Fruit fly (Drosophila melanogaster): ENCODE data around the gene Ilp8.

Gene Ilp8

DNA sequence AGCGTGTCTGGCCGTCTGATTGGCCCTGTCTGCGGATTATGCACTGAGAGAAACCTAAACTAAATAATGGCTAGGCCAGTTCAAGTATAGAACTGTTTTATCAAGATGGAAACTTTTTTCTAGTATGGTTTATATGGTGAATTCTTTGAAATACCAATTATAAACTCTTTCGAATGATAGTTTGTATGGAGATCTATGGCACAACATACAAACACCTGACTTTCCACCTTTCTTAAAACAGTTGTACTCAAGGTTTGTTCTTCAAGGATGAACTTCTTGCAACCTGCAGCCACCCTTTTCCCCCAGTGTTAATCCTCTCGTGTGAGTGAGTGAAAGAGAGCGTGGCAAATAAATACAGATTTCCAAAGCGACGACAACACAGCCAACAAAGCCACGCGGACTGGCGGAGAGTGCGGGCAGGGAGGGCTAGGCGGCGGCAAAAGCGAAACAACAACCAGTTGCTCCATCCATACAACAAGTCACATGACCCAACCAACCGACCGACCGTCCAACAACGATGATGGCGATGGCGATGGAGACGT, 27.6 kb downstream of the Ilp8 start (continued):
- TF ChIP-seq sim (GFP tag; IDR thresholded peaks at IDR 0.05), result peak; percentile 50; the same call in 1 of the 2 replicates
- peak; percentile 78 for TF ChIP-seq tap (tag; optimal IDR thresholded peaks at IDR 0.05)
- peak; percentile 91 for TF ChIP-seq CG8924 (tag; optimal IDR thresholded peaks at IDR 0.05)
- TF ChIP-seq Hand (GFP tag; optimal IDR thresholded peaks at IDR 0.05), result peak; percentile 76
- peak; percentile 75 for TF ChIP-seq CG31224 (GFP tag; IDR thresholded peaks at IDR 0.05)
- TF ChIP-seq E2f1 (GFP tag; IDR thresholded peaks at IDR 0.05), result peak; percentile 80
- peak in 1 of 2 experiments; percentile 82 for TF ChIP-seq Eip74EF (GFP tag; optimal IDR thresholded peaks at IDR 0.05)
- TF ChIP-seq CG8388 (GFP tag; optimal IDR thresholded peaks at IDR 0.05), result peak; percentile 83
- TF ChIP-seq nau (GFP tag; optimal IDR thresholded peaks at IDR 0.05), result peak; percentile 69
- TF ChIP-seq CG15601 (tag; optimal IDR thresholded peaks at IDR 0.05), result peak; percentile 54
- TF ChIP-seq BEAF-32 (GFP tag; optimal IDR thresholded peaks at IDR 0.05), result no peak
- peak; percentile 89 for TF ChIP-seq HLH54F (GFP tag; optimal IDR thresholded peaks at IDR 0.05)
- peak; percentile 89 for TF ChIP-seq CG14014 (GFP tag; IDR thresholded peaks at IDR 0.05)
- peak; percentile 94 for TF ChIP-seq gem (tag; optimal IDR thresholded peaks at IDR 0.05)
- peak; percentile 33; the same call in 1 of the 2 replicates for TF ChIP-seq Poxn (GFP tag; IDR thresholded peaks at IDR 0.05)
- peak; percentile 49 for TF ChIP-seq grn (GFP tag; optimal IDR thresholded peaks at IDR 0.05)
- peak; percentile 88 for TF ChIP-seq lilli (GFP tag; optimal IDR thresholded peaks at IDR 0.05)
- peak; percentile 70; the same call in 2 of the 3 replicates for TF ChIP-seq ken (GFP tag; IDR thresholded peaks at IDR 0.05)
- TF ChIP-seq pzg (GFP tag; optimal IDR thresholded peaks at IDR 0.05), result no peak
- TF ChIP-seq lbe (GFP tag; optimal IDR thresholded peaks at IDR 0.05), result no peak
- TF ChIP-seq phol (tag; optimal IDR thresholded peaks at IDR 0.05), result peak; percentile 85
- TF ChIP-seq CG17568 (GFP tag; optimal IDR thresholded peaks at IDR 0.05), result peak; percentile 72
- TF ChIP-seq Bdp1 (GFP tag; optimal IDR thresholded peaks at IDR 0.05), result peak; percentile 61
- peak; percentile 60 for TF ChIP-seq Lhr (GFP tag; optimal IDR thresholded peaks at IDR 0.05)
- TF ChIP-seq CG11247 (GFP tag; IDR thresholded peaks at IDR 0.05), result peak; percentile 33; the same call in 1 of the 2 replicates
- peak; percentile 52 for TF ChIP-seq CrebB (tag; optimal IDR thresholded peaks at IDR 0.05)
- TF ChIP-seq insv (GFP tag; optimal IDR thresholded peaks at IDR 0.05), result peak in 1 of 2 experiments; percentile 21
- TF ChIP-seq CG3726 (GFP tag; IDR thresholded peaks at IDR 0.05), result peak; percentile 76; the same call in 2 of the 3 replicates
- TF ChIP-seq cas (GFP tag; IDR thresholded peaks at IDR 0.05), result peak; percentile 56; the same call in 1 of the 2 replicates
- TF ChIP-seq CG11456 (GFP tag; IDR thresholded peaks at IDR 0.05), result peak; percentile 71
- TF ChIP-seq salm (tag; optimal IDR thresholded peaks at IDR 0.05), result peak; percentile 79
- TF ChIP-seq kni (GFP tag; optimal IDR thresholded peaks at IDR 0.05), result no peak
- peak; percentile 56 for TF ChIP-seq Adf1 (GFP tag; IDR thresholded peaks at IDR 0.05)
- TF ChIP-seq NfI (GFP tag; optimal IDR thresholded peaks at IDR 0.05), result peak; percentile 83
- TF ChIP-seq chn (GFP tag; optimal IDR thresholded peaks at IDR 0.05), result peak; percentile 87
- TF ChIP-seq trh (GFP tag; optimal IDR thresholded peaks at IDR 0.05), result peak; percentile 17
- no peak for TF ChIP-seq hb (GFP tag; IDR thresholded peaks at IDR 0.05; ENCODE audit: partially characterized antibody)
- TF ChIP-seq grau (tag; optimal IDR thresholded peaks at IDR 0.05), result peak; percentile 91
- peak; percentile 9 for TF ChIP-seq kay (GFP tag; optimal IDR thresholded peaks at IDR 0.05)
- peak; percentile 74 for TF ChIP-seq CG11723 (GFP tag; optimal IDR thresholded peaks at IDR 0.05)
- TF ChIP-seq ac (GFP tag; optimal IDR thresholded peaks at IDR 0.05), result no peak
- TF ChIP-seq CG8765 (GFP tag; IDR thresholded peaks at IDR 0.05), result 0 out of 2 replicates have a peak, but pooled peaks have one; percentile 25
- TF ChIP-seq CG11560 (tag; IDR thresholded peaks at IDR 0.05), result peak; percentile 72
- TF ChIP-seq amos (GFP tag; IDR thresholded peaks at IDR 0.05; ENCODE audit: partially characterized antibody), result no peak
- TF ChIP-seq Atf3 (GFP tag; optimal IDR thresholded peaks at IDR 0.05), result peak; percentile 71
- TF ChIP-seq CHES-1-like (GFP tag; optimal IDR thresholded peaks at IDR 0.05), result peak; percentile 92
- TF ChIP-seq yki (optimal IDR thresholded peaks at IDR 0.05), result no peak
- no peak for TF ChIP-seq pita (GFP tag; optimal IDR thresholded peaks at IDR 0.05)
- peak; percentile 80 for TF ChIP-seq Blimp-1 (GFP tag; optimal IDR thresholded peaks at IDR 0.05)
